Worm (Caenorhabditis elegans) whole organism, L3 larva: ENCODE data around the gene lgg-3.

Source experiments
- R02D3.7 ChIP-seq: fragments of 150-350 bp; optimal IDR thresholded peaks from 2 replicates; lab custom pipeline; 2014; ENCODE audit warnings: missing biosample characterization, missing genetic modification characterization
- ZK546.5 ChIP-seq: sonication (generic microtip); optimal IDR thresholded peaks from 2 replicates; lab custom pipeline; 2017; ENCODE audit warnings: missing biosample characterization, missing genetic modification characterization
- aly-2 ChIP-seq: fragments of 150-350 bp; optimal IDR thresholded peaks from 2 replicates; lab custom pipeline; 2014; ENCODE audit warnings: missing biosample characterization, missing genetic modification characterization
- ama-1 ChIP-seq: fragments of 150-350 bp; optimal IDR thresholded peaks from 2 replicates; lab custom pipeline; 2018
- ceh-16 ChIP-seq: sonication (generic microtip); optimal IDR thresholded peaks from 2 replicates; lab custom pipeline; 2017; ENCODE audit warnings: missing biosample characterization, missing genetic modification characterization
- ceh-82 ChIP-seq: fragments of 150-350 bp; optimal IDR thresholded peaks from 2 replicates; lab custom pipeline; 2014; ENCODE audit warnings: missing biosample characterization, missing genetic modification characterization
- ceh-9 ChIP-seq: sonication (generic microtip); optimal IDR thresholded peaks from 2 replicates; lab custom pipeline; 2018; ENCODE audit warnings: missing biosample characterization, missing genetic modification characterization
- egl-27 ChIP-seq: sonication (generic microtip); optimal IDR thresholded peaks from 4 replicates; lab custom pipeline; 2017; ENCODE audit warnings: missing biosample characterization, missing genetic modification reagents, missing genetic modification characterization
- egl-5 ChIP-seq: fragments of 150-350 bp; optimal IDR thresholded peaks from 2 replicates; lab custom pipeline; 2017; ENCODE audit warnings: missing biosample characterization, missing genetic modification reagents, missing genetic modification characterization, inconsistent platforms
- elt-1 ChIP-seq: fragments of 150-350 bp; optimal IDR thresholded peaks from 2 replicates; lab custom pipeline; 2014; ENCODE audit warnings: missing biosample characterization, missing genetic modification characterization
- elt-2 ChIP-seq: sonication (generic microtip); optimal IDR thresholded peaks from 2 replicates; lab custom pipeline; 2016; ENCODE audit warnings: missing genetic modification reagents, mild to moderate bottlenecking, missing genetic modification characterization, missing compliant biosample characterization
- elt-3 ChIP-seq, 3 experiments: fragments of 150-350 bp in 1 of 3; sonication (generic microtip) in 2 of 3; optimal IDR thresholded peaks; 2 replicates in 2 of 3; 4 replicates in 1 of 3; lab custom pipeline; 2014 to 2017; ENCODE audit warnings: missing biosample characterization in 3 of 3, missing genetic modification characterization in 3 of 3
- eor-1 ChIP-seq, 2 experiments: fragments of 150-350 bp; optimal IDR thresholded peaks; 2 replicates each; lab custom pipeline; 2014 to 2018; ENCODE audit warnings: missing biosample characterization in 2 of 2, missing genetic modification characterization in 2 of 2
- fkh-10 ChIP-seq: sonication (generic microtip); optimal IDR thresholded peaks from 2 replicates; lab custom pipeline; 2017; ENCODE audit warnings: missing biosample characterization, missing genetic modification reagents, missing genetic modification characterization
- hmg-11 ChIP-seq: sonication (generic microtip); optimal IDR thresholded peaks from 2 replicates; lab custom pipeline; 2016; ENCODE audit warnings: missing genetic modification characterization, missing compliant biosample characterization
- jun-1 ChIP-seq: fragments of 150-350 bp; optimal IDR thresholded peaks from 2 replicates; lab custom pipeline; 2014; ENCODE audit warnings: missing biosample characterization, missing genetic modification reagents, missing genetic modification characterization
- lin-15B ChIP-seq: fragments of 150-350 bp; optimal IDR thresholded peaks from 2 replicates; lab custom pipeline; 2014; ENCODE audit warnings: missing biosample characterization, missing genetic modification characterization
- lin-39 ChIP-seq: fragments of 150-350 bp; optimal IDR thresholded peaks from 2 replicates; lab custom pipeline; 2018; ENCODE audit warnings: missing biosample characterization, missing genetic modification reagents, missing genetic modification characterization
- lsy-12 ChIP-seq: sonication (generic microtip); optimal IDR thresholded peaks from 2 replicates; lab custom pipeline; 2016; ENCODE audit warnings: mild to moderate bottlenecking, missing genetic modification characterization, missing compliant biosample characterization
- mdl-1 ChIP-seq: fragments of 150-350 bp; optimal IDR thresholded peaks from 2 replicates; lab custom pipeline; 2014; ENCODE audit warnings: missing biosample characterization, missing genetic modification characterization
- mml-1 ChIP-seq: fragments of 150-350 bp; sonication (generic microtip); optimal IDR thresholded peaks from 3 replicates; lab custom pipeline; 2014; ENCODE audit warnings: missing biosample characterization, missing genetic modification characterization
- nfya-1 ChIP-seq: sonication (generic microtip); optimal IDR thresholded peaks from 2 replicates; lab custom pipeline; 2017; ENCODE audit warnings: missing genetic modification characterization, mild to moderate bottlenecking, missing compliant biosample characterization, antibody characterized with exemption, moderate library complexity; ENCODE audit not compliant: insufficient read depth
- nhr-12 ChIP-seq: fragments of 150-350 bp; optimal IDR thresholded peaks from 2 replicates; lab custom pipeline; 2014; ENCODE audit warnings: missing biosample characterization, missing genetic modification characterization
- nhr-237 ChIP-seq: fragments of 150-350 bp; optimal IDR thresholded peaks from 2 replicates; lab custom pipeline; 2014; ENCODE audit warnings: missing biosample characterization, missing genetic modification characterization
- nhr-25 ChIP-seq: sonication (generic microtip); optimal IDR thresholded peaks from 2 replicates; lab custom pipeline; 2017; ENCODE audit warnings: missing biosample characterization, missing genetic modification characterization
- nhr-28 ChIP-seq: fragments of 150-350 bp; optimal IDR thresholded peaks from 2 replicates; lab custom pipeline; 2014; ENCODE audit warnings: missing biosample characterization, missing genetic modification characterization
- nhr-43 ChIP-seq: sonication (generic microtip); optimal IDR thresholded peaks from 2 replicates; lab custom pipeline; 2016; ENCODE audit warnings: mild to moderate bottlenecking, missing genetic modification characterization, missing compliant biosample characterization; ENCODE audit not compliant: poor library complexity, severe bottlenecking
- nhr-67 ChIP-seq: fragments of 150-350 bp; optimal IDR thresholded peaks from 2 replicates; lab custom pipeline; 2014; ENCODE audit warnings: missing biosample characterization, missing genetic modification characterization
- nhr-76 ChIP-seq: fragments of 150-350 bp; sonication (generic microtip); optimal IDR thresholded peaks from 5 replicates; lab custom pipeline; 2014; ENCODE audit warnings: missing biosample characterization, missing genetic modification characterization
- nhr-77 ChIP-seq: fragments of 150-350 bp; optimal IDR thresholded peaks from 2 replicates; lab custom pipeline; 2014; ENCODE audit warnings: missing biosample characterization, missing genetic modification characterization
- pha-4 ChIP-seq: fragments of 150-350 bp; optimal IDR thresholded peaks from 2 replicates; lab custom pipeline; 2014; ENCODE audit warnings: missing biosample characterization, missing genetic modification reagents, missing genetic modification characterization
- pqm-1 ChIP-seq: fragments of 150-350 bp; optimal IDR thresholded peaks from 2 replicates; lab custom pipeline; 2017; ENCODE audit warnings: missing biosample characterization, missing genetic modification characterization, inconsistent platforms
- skn-1 ChIP-seq: fragments of 150-350 bp; optimal IDR thresholded peaks from 2 replicates; lab custom pipeline; 2014; ENCODE audit warnings: missing biosample characterization, missing genetic modification characterization
- snpc-4 ChIP-seq: fragments of 150-350 bp; optimal IDR thresholded peaks from 2 replicates; lab custom pipeline; 2014; ENCODE audit warnings: missing biosample characterization, missing genetic modification characterization
- tbx-2 ChIP-seq: sonication (generic microtip); optimal IDR thresholded peaks from 2 replicates; lab custom pipeline; 2016; ENCODE audit warnings: mild to moderate bottlenecking, missing genetic modification characterization, missing compliant biosample characterization
- unc-62 ChIP-seq: fragments of 150-350 bp; sonication (generic microtip); optimal IDR thresholded peaks from 4 replicates; lab custom pipeline; 2014; ENCODE audit warnings: missing biosample characterization, missing genetic modification reagents, missing genetic modification characterization
- zag-1 ChIP-seq: fragments of 150-350 bp; optimal IDR thresholded peaks from 2 replicates; lab custom pipeline; 2014; ENCODE audit warnings: missing biosample characterization, missing genetic modification characterization
- ztf-11 ChIP-seq: fragments of 150-350 bp; optimal IDR thresholded peaks from 2 replicates; lab custom pipeline; 2014; ENCODE audit warnings: missing biosample characterization, missing genetic modification characterization
- ztf-4 ChIP-seq: fragments of 150-350 bp; optimal IDR thresholded peaks from 2 replicates; lab custom pipeline; 2014; ENCODE audit warnings: missing biosample characterization, missing genetic modification characterization

lgg-3 gene

DNA sequence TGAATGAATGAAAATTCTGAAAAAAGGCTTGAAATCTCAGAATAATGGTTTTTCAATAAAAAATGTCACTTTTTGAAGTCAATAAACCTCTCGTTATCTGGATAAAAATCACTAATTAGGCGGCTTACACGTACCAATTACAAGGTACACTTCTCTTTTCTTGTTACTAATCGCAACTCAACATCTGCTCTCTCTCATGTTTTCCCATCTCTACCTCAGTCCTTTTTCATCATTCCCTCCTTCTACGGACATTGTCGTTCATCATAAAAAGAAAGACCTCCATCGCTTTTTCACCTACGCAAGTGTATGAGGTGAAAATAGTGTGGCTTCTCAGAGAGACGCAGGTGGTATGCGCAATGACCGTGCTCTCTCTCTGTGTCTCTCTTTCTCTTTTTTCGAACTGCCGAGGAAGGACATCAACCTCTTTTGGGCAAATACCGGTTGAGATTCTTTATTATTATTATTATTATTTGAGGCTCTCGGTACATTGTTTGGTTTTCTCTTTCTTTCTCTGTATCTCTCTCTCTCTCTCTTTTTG lies 29.8 kb downstream of the lgg-3 start:
- TF ChIP-seq lsy-12 (tag; lab: Kevin White, UChicago) (no peak), eor-1 (tag; optimal IDR thresholded peaks at IDR 0.05; lab: Kevin White, UChicago) (no peak), pha-4 (peak; percentile 37), skn-1 (no peak), snpc-4 (tag; lab: Kevin White, UChicago) (no peak), fkh-10 (GFP tag; lab: Kevin White, UChicago) (no peak), ZK546.5 (tag; lab: Kevin White, UChicago) (no peak), ceh-82 (tag; lab: Kevin White, UChicago) (no peak), elt-1 (tag; lab: Kevin White, UChicago) (peak; percentile 22), ceh-16 (tag; lab: Kevin White, UChicago) (no peak), R02D3.7 (no peak), jun-1 (no peak), lin-15B (tag; lab: Kevin White, UChicago) (no peak), ztf-4 (no peak), egl-27 (no peak), ztf-11 (tag; lab: Kevin White, UChicago) (no peak), lin-39 (tag; lab: Kevin White, UChicago) (no peak), nfya-1 (tag; lab: Kevin White, UChicago) (peak; percentile 12), hmg-11 (tag; lab: Kevin White, UChicago) (peak; percentile 19), ama-1 (no peak), nhr-12 (tag; lab: Kevin White, UChicago) (no peak), nhr-76 (tag; lab: Kevin White, UChicago) (no peak), nhr-77 (tag; lab: Kevin White, UChicago) (no peak), pqm-1 (tag; lab: Kevin White, UChicago) (no peak), ceh-9 (tag; lab: Kevin White, UChicago) (no peak), nhr-25 (tag; lab: Kevin White, UChicago) (peak; percentile 76), mdl-1 (tag; lab: Kevin White, UChicago) (no peak), elt-2 (tag; lab: Kevin White, UChicago) (peak; percentile 3)

DNA sequence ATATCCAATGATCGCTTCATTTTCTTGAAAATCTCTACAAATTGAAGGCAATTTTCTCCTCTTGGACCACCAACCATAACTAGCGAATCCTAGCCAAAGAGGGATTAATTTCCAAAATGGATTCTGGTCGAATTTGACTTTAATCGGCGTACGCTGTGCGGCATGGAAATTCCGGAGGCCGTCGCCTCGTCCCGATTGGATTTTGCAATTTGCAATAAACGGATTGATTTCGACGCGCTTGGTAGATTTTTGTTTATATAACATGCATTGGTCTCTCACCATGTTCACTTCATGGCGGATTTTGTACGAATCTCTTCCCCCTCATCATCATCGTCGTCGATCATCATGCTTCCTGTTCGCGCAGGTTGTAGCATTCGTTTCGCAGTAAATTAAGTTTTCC lies 32.1 kb downstream of the lgg-3 start:
- TF ChIP-seq snpc-4 (tag; lab: Kevin White, UChicago) = no peak
- no peak for TF ChIP-seq ceh-82 (tag; lab: Kevin White, UChicago)
- TF ChIP-seq aly-2 (tag; lab: Kevin White, UChicago) = no peak
- no peak for TF ChIP-seq unc-62 (GFP tag; lab: Kevin White, UChicago)
- no peak for TF ChIP-seq nfya-1 (tag; lab: Kevin White, UChicago)
- TF ChIP-seq elt-3 (tag; optimal IDR thresholded peaks at IDR 0.05; lab: Kevin White, UChicago) = no peak
- no peak for TF ChIP-seq nhr-67 (tag; lab: Kevin White, UChicago)
- TF ChIP-seq zag-1 (tag; lab: Kevin White, UChicago) = no peak
- no peak for TF ChIP-seq elt-1 (tag; lab: Kevin White, UChicago)
- no peak for TF ChIP-seq egl-27
- TF ChIP-seq nhr-43 (tag; lab: Kevin White, UChicago) = no peak
- TF ChIP-seq mdl-1 (tag; lab: Kevin White, UChicago) = no peak
- TF ChIP-seq nhr-28 (tag; lab: Kevin White, UChicago) = no peak
- no peak for TF ChIP-seq nhr-25 (tag; lab: Kevin White, UChicago)
- TF ChIP-seq ztf-4 = no peak
- no peak for TF ChIP-seq fkh-10 (GFP tag; lab: Kevin White, UChicago)
- no peak for TF ChIP-seq nhr-237 (tag; lab: Kevin White, UChicago)
- TF ChIP-seq R02D3.7 = no peak

DNA sequence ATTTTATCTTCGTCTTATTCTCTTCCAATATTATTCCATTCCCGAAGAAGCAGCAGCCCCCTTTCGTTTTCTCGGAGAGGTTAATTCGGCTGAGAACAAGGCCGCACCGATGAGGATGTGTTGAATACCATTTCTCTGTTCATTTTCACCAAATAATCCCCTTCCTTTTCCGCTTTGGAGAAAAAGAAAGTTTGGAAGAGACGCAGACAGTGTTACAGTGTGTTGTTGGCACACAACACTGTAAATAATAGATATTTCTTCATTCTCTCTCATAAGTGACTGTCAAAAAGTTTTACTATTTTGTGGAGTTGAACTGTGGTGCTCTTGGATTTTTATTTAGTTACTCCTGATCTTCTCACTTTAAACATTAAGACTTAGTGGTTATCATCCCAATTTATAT lies 32.5 kb downstream of the lgg-3 start:
- TF ChIP-seq nhr-237 (tag; lab: Kevin White, UChicago) (no peak), tbx-2 (tag; lab: Kevin White, UChicago) (no peak), nhr-76 (tag; lab: Kevin White, UChicago) (no peak), nhr-25 (tag; lab: Kevin White, UChicago) (peak; percentile 58), zag-1 (tag; lab: Kevin White, UChicago) (no peak), pqm-1 (tag; lab: Kevin White, UChicago) (no peak), pha-4 (peak; percentile 86), hmg-11 (tag; lab: Kevin White, UChicago) (no peak), egl-5 (tag; lab: Kevin White, UChicago) (no peak), nfya-1 (tag; lab: Kevin White, UChicago) (no peak), mml-1 (tag; lab: Kevin White, UChicago) (no peak), ama-1 (no peak), nhr-12 (tag; lab: Kevin White, UChicago) (no peak), lin-39 (tag; lab: Kevin White, UChicago) (no peak)
- TF ChIP-seq, all 47 proteins: peak for 2
